Worm (Caenorhabditis elegans): ENCODE results near the gene T24D5.4.

DNA sequence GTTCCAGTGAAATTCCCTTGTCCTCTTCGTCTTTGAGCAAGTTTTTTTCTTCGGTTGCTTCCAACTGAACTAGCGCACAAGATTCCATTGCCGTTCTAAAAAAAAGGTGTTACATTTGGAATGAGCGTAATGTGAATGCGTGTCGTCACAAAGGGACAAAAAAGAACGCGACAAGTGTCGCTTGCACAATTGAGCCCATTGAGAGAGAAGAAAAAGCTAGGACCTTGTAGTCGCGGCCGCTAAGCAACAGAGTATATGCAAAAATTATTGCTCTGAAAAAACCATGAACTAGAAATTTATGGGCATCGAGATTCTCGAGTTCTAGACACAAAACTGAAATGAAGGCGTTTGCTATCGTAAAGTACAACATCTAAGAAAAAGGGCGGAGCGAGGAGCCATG lies 10.6 kb upstream of the T24D5.4 start, which contains the start of gene T24D5.2:
- TF ChIP-seq mdl-1 (tag; optimal IDR thresholded peaks at IDR 0.05) = no peak
- TF ChIP-seq pqm-1 (tag; optimal IDR thresholded peaks at IDR 0.05) = no peak
- TF ChIP-seq nhr-76 (tag; optimal IDR thresholded peaks at IDR 0.05) = no peak
- TF ChIP-seq aly-2 (tag; optimal IDR thresholded peaks at IDR 0.05) = no peak
- no peak for TF ChIP-seq egl-27 (tag; optimal IDR thresholded peaks at IDR 0.05)
- no peak for TF ChIP-seq skn-1 (tag; optimal IDR thresholded peaks at IDR 0.05)
- no peak for TF ChIP-seq R02D3.7 (tag; optimal IDR thresholded peaks at IDR 0.05)
- no peak for TF ChIP-seq mml-1 (tag; optimal IDR thresholded peaks at IDR 0.05)
- no peak for TF ChIP-seq snpc-4 (tag; optimal IDR thresholded peaks at IDR 0.05)
- TF ChIP-seq elt-3 (tag; optimal IDR thresholded peaks at IDR 0.05) = no peak
- no peak for TF ChIP-seq unc-62 (GFP tag; optimal IDR thresholded peaks at IDR 0.05)
- TF ChIP-seq ceh-9 (tag; optimal IDR thresholded peaks at IDR 0.05) = no peak

Measured in whole organism, L3 larva.